Fruit fly (Drosophila melanogaster) whole organism, embryonic: ENCODE measurements around the gene CG3119.

Experiments used
- Adf1 ChIP-seq: fragments of 200-800 bp; sonication (Bioruptor generic); IDR thresholded peaks from 2 replicates; pipeline ENCODE4 v1.3.6; 2022; ENCODE audit warnings: missing biosample characterization, missing genetic modification characterization
- B-H2 ChIP-seq: fragments of 200-800 bp; sonication (Bioruptor generic); optimal IDR thresholded peaks from 2 replicates; lab custom pipeline; 2018; ENCODE audit warnings: missing biosample characterization, mild to moderate bottlenecking, missing genetic modification characterization
- Bdp1 ChIP-seq: fragments of 200-800 bp; sonication (Bioruptor generic); optimal IDR thresholded peaks from 3 replicates; lab custom pipeline; 2016; ENCODE audit warnings: missing biosample characterization, missing genetic modification characterization
- C15 ChIP-seq: fragments of 200-800 bp; sonication (Bioruptor generic); IDR thresholded peaks from 3 replicates; pipeline ENCODE4 v1.3.6; 2022; ENCODE audit warnings: missing biosample characterization, missing genetic modification characterization
- CG10959 ChIP-seq: fragments of 200-800 bp; sonication (Bioruptor generic); IDR thresholded peaks from 2 replicates; pipeline ENCODE4 v1.3.6; 2022; ENCODE audit warnings: missing biosample characterization, missing genetic modification characterization
- CG1529 ChIP-seq: fragments of 200-800 bp; sonication (Bioruptor generic); optimal IDR thresholded peaks from 3 replicates; lab custom pipeline; 2018; ENCODE audit warnings: missing biosample characterization, missing genetic modification characterization
- CG15696 ChIP-seq: fragments of 200-800 bp; sonication (Bioruptor generic); optimal IDR thresholded peaks from 2 replicates; lab custom pipeline; 2019; ENCODE audit warnings: missing biosample characterization, mild to moderate bottlenecking, missing genetic modification characterization, moderate library complexity
- CG18764 ChIP-seq: fragments of 200-800 bp; sonication (Bioruptor generic); optimal IDR thresholded peaks from 3 replicates; lab custom pipeline; 2016; ENCODE audit warnings: missing biosample characterization, missing genetic modification characterization
- CG31365 ChIP-seq: fragments of 200-800 bp; sonication (Bioruptor generic); optimal IDR thresholded peaks from 2 replicates; lab custom pipeline; 2018; ENCODE audit warnings: missing biosample characterization, mild to moderate bottlenecking, missing genetic modification characterization
- CG33557 ChIP-seq: fragments of 200-800 bp; sonication (Bioruptor generic); optimal IDR thresholded peaks from 2 replicates; lab custom pipeline; 2019; ENCODE audit warnings: missing biosample characterization, mild to moderate bottlenecking, missing genetic modification characterization, moderate library complexity
- CG4328 ChIP-seq: fragments of 200-800 bp; sonication (Bioruptor generic); optimal IDR thresholded peaks from 3 replicates; lab custom pipeline; 2017; ENCODE audit warnings: missing biosample characterization, missing genetic modification reagents, missing genetic modification characterization
- CG4360 ChIP-seq: fragments of 200-800 bp; sonication (Bioruptor generic); IDR thresholded peaks from 2 replicates; pipeline ENCODE4 v1.3.6; 2022; ENCODE audit warnings: missing biosample characterization, missing genetic modification characterization
- CG43689 ChIP-seq: fragments of 200-800 bp; sonication (Bioruptor generic); IDR thresholded peaks from 2 replicates; pipeline ENCODE4 v1.3.6; 2022; ENCODE audit warnings: missing biosample characterization, missing genetic modification characterization
- CG4820 ChIP-seq: fragments of 200-800 bp; sonication (Bioruptor generic); optimal IDR thresholded peaks from 3 replicates; lab custom pipeline; 2016; ENCODE audit warnings: missing biosample characterization, missing genetic modification characterization
- CG5180 ChIP-seq: fragments of 200-800 bp; sonication (Bioruptor generic); optimal IDR thresholded peaks from 3 replicates; lab custom pipeline; 2017; ENCODE audit warnings: missing biosample characterization, missing genetic modification characterization, mild to moderate bottlenecking, moderate library complexity, missing genetic modification reagents
- CG8281 ChIP-seq: fragments of 200-800 bp; sonication (Bioruptor generic); optimal IDR thresholded peaks from 2 replicates; lab custom pipeline; 2018; ENCODE audit warnings: missing biosample characterization, mild to moderate bottlenecking, missing genetic modification characterization, moderate library complexity
- CG8765 ChIP-seq: fragments of 200-800 bp; sonication (Bioruptor generic); IDR thresholded peaks from 2 replicates; pipeline ENCODE4 v1.3.6; 2022; ENCODE audit warnings: missing biosample characterization, missing genetic modification characterization
- CG9609 ChIP-seq: fragments of 200-800 bp; sonication (Bioruptor generic); optimal IDR thresholded peaks from 3 replicates; lab custom pipeline; 2016; ENCODE audit warnings: missing biosample characterization, missing genetic modification characterization
- CG9797 ChIP-seq: fragments of 200-800 bp; sonication (Bioruptor generic); optimal IDR thresholded peaks from 3 replicates; lab custom pipeline; 2018; ENCODE audit warnings: missing biosample characterization, mild to moderate bottlenecking, missing genetic modification characterization
- Camta ChIP-seq: fragments of 200-800 bp; sonication (Bioruptor generic); optimal IDR thresholded peaks from 2 replicates; lab custom pipeline; 2016; ENCODE audit warnings: missing biosample characterization, missing genetic modification characterization
- Chrac-16 ChIP-seq: fragments of 200-800 bp; sonication (Bioruptor generic); optimal IDR thresholded peaks from 3 replicates; lab custom pipeline; 2016; ENCODE audit warnings: missing biosample characterization, missing genetic modification characterization
- Doc2 ChIP-seq: fragments of 200-800 bp; sonication (Bioruptor generic); IDR thresholded peaks from 2 replicates; pipeline ENCODE4 v1.3.6; 2022; ENCODE audit warnings: missing biosample characterization, missing genetic modification characterization
- H2.0 ChIP-seq: fragments of 200-800 bp; sonication (Bioruptor generic); IDR thresholded peaks from 2 replicates; pipeline ENCODE4 v1.3.6; 2022; ENCODE audit warnings: missing biosample characterization, missing genetic modification characterization
- Hmx ChIP-seq: fragments of 200-800 bp; sonication (Bioruptor generic); optimal IDR thresholded peaks from 2 replicates; lab custom pipeline; 2016; ENCODE audit warnings: missing biosample characterization, missing genetic modification characterization
- Hr3 ChIP-seq: fragments of 200-800 bp; sonication (Bioruptor generic); optimal IDR thresholded peaks from 3 replicates; lab custom pipeline; 2016; ENCODE audit warnings: missing biosample characterization, missing genetic modification characterization
- Lim3 ChIP-seq: fragments of 200-800 bp; sonication (Bioruptor generic); IDR thresholded peaks from 2 replicates; pipeline ENCODE4 v1.3.6; 2022; ENCODE audit warnings: missing biosample characterization, missing genetic modification characterization
- MTF-1 ChIP-seq: fragments of 200-800 bp; sonication (Bioruptor generic); optimal IDR thresholded peaks from 2 replicates; lab custom pipeline; 2018; ENCODE audit warnings: missing biosample characterization, mild to moderate bottlenecking, missing genetic modification characterization, borderline replicate concordance
- Nf-YB ChIP-seq: fragments of 200-800 bp; sonication (Bioruptor generic); optimal IDR thresholded peaks from 3 replicates; lab custom pipeline; 2019; ENCODE audit warnings: missing biosample characterization, mild to moderate bottlenecking, missing genetic modification characterization, moderate library complexity
- Oli ChIP-seq: fragments of 200-800 bp; sonication (Bioruptor generic); optimal IDR thresholded peaks from 2 replicates; lab custom pipeline; 2018; ENCODE audit warnings: missing biosample characterization, mild to moderate bottlenecking, missing genetic modification characterization, moderate library complexity
- Rx ChIP-seq: fragments of 200-800 bp; sonication (Bioruptor generic); IDR thresholded peaks from 2 replicates; pipeline ENCODE4 v1.3.6; 2022; ENCODE audit warnings: missing biosample characterization, missing genetic modification characterization
- Taf1 ChIP-seq: fragments of 200-800 bp; sonication (Bioruptor generic); IDR thresholded peaks from 2 replicates; pipeline ENCODE4 v1.3.6; 2022; ENCODE audit warnings: missing biosample characterization, missing genetic modification characterization
- Xbp1 ChIP-seq: fragments of 200-800 bp; sonication (Bioruptor generic); optimal IDR thresholded peaks from 3 replicates; lab custom pipeline; 2016; ENCODE audit warnings: missing biosample characterization, mild to moderate bottlenecking, missing genetic modification characterization
- YL-1 ChIP-seq: fragments of 200-800 bp; sonication (Bioruptor generic); optimal IDR thresholded peaks from 3 replicates; lab custom pipeline; 2017; ENCODE audit warnings: missing biosample characterization, mild to moderate bottlenecking, missing genetic modification characterization
- br ChIP-seq: fragments of >200 bp; optimal IDR thresholded peaks from 2 replicates; lab custom pipeline; 2017
- cg ChIP-seq: fragments of 200-800 bp; sonication (Bioruptor generic); optimal IDR thresholded peaks from 3 replicates; lab custom pipeline; 2019; ENCODE audit warnings: missing biosample characterization, mild to moderate bottlenecking, missing genetic modification characterization, moderate library complexity
- disco-r ChIP-seq: fragments of 200-800 bp; sonication (Bioruptor generic); optimal IDR thresholded peaks from 2 replicates; lab custom pipeline; 2016; ENCODE audit warnings: missing biosample characterization, missing genetic modification characterization
- dmrt99B ChIP-seq: fragments of 200-800 bp; sonication (Bioruptor generic); optimal IDR thresholded peaks from 2 replicates; lab custom pipeline; 2018; ENCODE audit warnings: missing biosample characterization, mild to moderate bottlenecking, missing genetic modification characterization, moderate library complexity
- fd3F ChIP-seq: fragments of 200-800 bp; sonication (Bioruptor generic); optimal IDR thresholded peaks from 2 replicates; lab custom pipeline; 2018; ENCODE audit warnings: missing biosample characterization, mild to moderate bottlenecking, missing genetic modification characterization, moderate library complexity
- gfzf ChIP-seq: fragments of 200-800 bp; sonication (Bioruptor generic); optimal IDR thresholded peaks from 2 replicates; lab custom pipeline; 2016; ENCODE audit warnings: missing biosample characterization, mild to moderate bottlenecking, missing genetic modification characterization, moderate library complexity
- gt ChIP-seq: fragments of 200-800 bp; sonication (Bioruptor generic); IDR thresholded peaks from 2 replicates; pipeline ENCODE4 v1.3.6; 2022; ENCODE audit warnings: missing biosample characterization, missing genetic modification characterization
- inv ChIP-seq: fragments of 200-800 bp; sonication (Bioruptor generic); IDR thresholded peaks from 2 replicates; pipeline ENCODE4 v1.3.6; 2022; ENCODE audit warnings: missing biosample characterization, missing genetic modification characterization; ENCODE audit not compliant: partially characterized antibody
- lov ChIP-seq, 2 experiments: fragments of 200-800 bp in 1 of 2; fragments of >200 bp in 1 of 2; sonication (Bioruptor generic) in 1 of 2; IDR thresholded peaks in 1 of 2; optimal IDR thresholded peaks in 1 of 2; 2 replicates in 1 of 2; 3 replicates in 1 of 2; pipeline versions ENCODE4 v1.3.6 to Lab custom; 2017 to 2022; ENCODE audit warnings: missing biosample characterization in 1 of 2, missing genetic modification characterization in 1 of 2
- sisA ChIP-seq: fragments of 200-800 bp; sonication (Bioruptor generic); IDR thresholded peaks from 2 replicates; pipeline ENCODE4 v1.3.6; 2022; ENCODE audit warnings: missing biosample characterization, missing genetic modification characterization
- sna ChIP-seq: fragments of 200-800 bp; sonication (Bioruptor generic); IDR thresholded peaks from 2 replicates; pipeline ENCODE4 v1.3.6; 2022; ENCODE audit warnings: missing biosample characterization, missing genetic modification characterization; ENCODE audit not compliant: partially characterized antibody
- stwl ChIP-seq: fragments of 200-800 bp; sonication (Bioruptor generic); optimal IDR thresholded peaks from 3 replicates; lab custom pipeline; 2018; ENCODE audit warnings: missing biosample characterization, mild to moderate bottlenecking, missing genetic modification characterization, moderate library complexity
- tgo ChIP-seq: fragments of 200-800 bp; sonication (Bioruptor generic); IDR thresholded peaks from 3 replicates; pipeline ENCODE4 v1.3.6; 2022; ENCODE audit warnings: missing biosample characterization, missing genetic modification characterization
- tio ChIP-seq: fragments of 200-800 bp; sonication (Bioruptor generic); optimal IDR thresholded peaks from 2 replicates; lab custom pipeline; 2017; ENCODE audit warnings: missing biosample characterization, missing genetic modification characterization, inconsistent platforms
- unpg ChIP-seq: fragments of 200-800 bp; sonication (Bioruptor generic); optimal IDR thresholded peaks from 3 replicates; lab custom pipeline; 2018; ENCODE audit warnings: missing biosample characterization, mild to moderate bottlenecking, missing genetic modification characterization, moderate library complexity
- vvl ChIP-seq: fragments of 200-800 bp; sonication (Bioruptor generic); IDR thresholded peaks from 2 replicates; pipeline ENCODE4 v1.3.6; 2022; ENCODE audit warnings: missing biosample characterization, missing genetic modification characterization
- yki ChIP-seq: fragments of >200 bp; optimal IDR thresholded peaks from 3 replicates; lab custom pipeline; 2018

The CG3119 gene

DNA sequence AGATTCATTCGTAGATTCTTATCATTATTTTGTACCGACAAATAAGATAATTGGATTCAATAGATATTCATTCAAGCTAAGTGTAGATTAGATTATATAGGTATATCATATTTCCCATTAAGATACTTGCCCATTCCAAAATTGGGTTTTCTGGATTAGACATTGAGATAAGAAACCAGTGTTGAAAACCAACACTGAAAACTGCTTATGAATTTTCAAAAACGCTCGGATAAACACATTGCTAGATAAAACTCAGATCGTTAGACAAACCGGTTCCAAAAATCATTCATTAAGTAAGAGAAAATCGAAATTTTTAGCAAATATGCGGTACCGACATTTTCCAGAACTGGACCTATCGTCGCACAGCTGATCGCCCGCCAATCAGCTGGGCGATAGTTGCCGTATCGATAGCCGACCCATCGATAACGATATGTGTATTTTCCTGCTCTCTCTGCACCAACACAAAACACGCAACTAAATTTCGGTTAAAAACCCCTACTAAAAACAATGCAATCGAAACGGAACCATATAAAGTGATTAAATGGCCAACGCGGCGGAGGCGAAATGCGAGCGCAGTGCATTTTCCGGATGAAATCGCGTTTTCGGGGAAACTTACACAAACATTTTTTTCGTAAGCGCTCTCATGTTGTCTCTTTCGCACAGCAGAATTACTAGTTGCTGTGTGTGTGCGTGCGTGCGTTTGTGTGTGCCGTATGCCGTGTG, 48.0 kb upstream of the CG3119 start, which contains the start of the genes NTPase and lilli (continued):
- TF ChIP-seq CG9797 (GFP tag; lab: Kevin White, UChicago) (no peak), Doc2 (no peak), Xbp1 (peak; percentile 78), inv (GFP tag; lab: Robert Waterston, UW) (peak; percentile 87), CG4360 (GFP tag; lab: Robert Waterston, UW) (no peak), CG18764 (GFP tag; lab: Kevin White, UChicago) (peak; percentile 72), tio (GFP tag; lab: Kevin White, UChicago) (peak; percentile 77), CG9609 (GFP tag; lab: Kevin White, UChicago) (peak; percentile 76), H2.0 (GFP tag; lab: Robert Waterston, UW) (peak; percentile 30), Chrac-16 (peak; percentile 66), Bdp1 (GFP tag; lab: Kevin White, UChicago) (peak; percentile 48), tgo (GFP tag; lab: Robert Waterston, UW) (peak; percentile 36; the same call in 1 of the 3 replicates), sisA (GFP tag; lab: Robert Waterston, UW) (peak; percentile 57), sna (GFP tag; lab: Robert Waterston, UW) (peak; percentile 89), CG4820 (GFP tag; lab: Kevin White, UChicago) (peak; percentile 59), Camta (GFP tag; lab: Kevin White, UChicago) (peak; percentile 70), CG43689 (GFP tag; lab: Robert Waterston, UW) (no peak), cg (GFP tag; lab: Kevin White, UChicago) (peak; percentile 100), Adf1 (GFP tag; lab: Robert Waterston, UW) (0 out of 2 replicates have a peak, but pooled peaks have one; percentile 26), stwl (peak; percentile 25), Oli (tag; lab: Kevin White, UChicago) (no peak), Lim3 (GFP tag; lab: Robert Waterston, UW) (no peak), lov (optimal IDR thresholded peaks at IDR 0.05; lab: Kevin White, UChicago) (no peak), lov (GFP tag; IDR thresholded peaks at IDR 0.05; lab: Robert Waterston, UW) (0 out of 3 replicates have a peak, but pooled peaks have one; percentile 11), br (lab: Kevin White, UChicago) (no peak), disco-r (GFP tag; lab: Kevin White, UChicago) (peak; percentile 41), CG1529 (GFP tag; lab: Kevin White, UChicago) (no peak), Hr3 (GFP tag; lab: Kevin White, UChicago) (peak; percentile 27), Hmx (peak; percentile 68), gfzf (GFP tag; lab: Kevin White, UChicago) (no peak), C15 (GFP tag; lab: Robert Waterston, UW) (no peak), CG4328 (GFP tag; lab: Kevin White, UChicago) (peak; percentile 18), unpg (GFP tag; lab: Kevin White, UChicago) (peak; percentile 49), Taf1 (no peak), fd3F (no peak), MTF-1 (GFP tag; lab: Kevin White, UChicago) (no peak), gt (GFP tag; lab: Robert Waterston, UW) (no peak), YL-1 (peak; percentile 32), CG10959 (GFP tag; lab: Robert Waterston, UW) (peak; percentile 31; the same call in 1 of the 2 replicates), CG8281 (tag; lab: Kevin White, UChicago) (no peak), CG15696 (tag; lab: Kevin White, UChicago) (no peak), B-H2 (GFP tag; lab: Kevin White, UChicago) (no peak), CG5180 (peak; percentile 39), dmrt99B (tag; lab: Kevin White, UChicago) (no peak), CG8765 (no peak), CG31365 (tag; lab: Kevin White, UChicago) (no peak), Rx (GFP tag; lab: Robert Waterston, UW) (no peak; the same call in 1 of the 2 replicates), CG33557 (GFP tag; lab: Kevin White, UChicago) (no peak), vvl (GFP tag; lab: Robert Waterston, UW) (peak; percentile 70), yki (lab: Kevin White, UChicago) (no peak), Nf-YB (GFP tag; lab: Kevin White, UChicago) (no peak)
